Fruit fly (Drosophila melanogaster) whole organism, embryonic: ENCODE data around the gene Zpr1.
A peak's percentile ranks its signal among the peaks of the same experiment; 100 is the strongest.

Experiments used
- Asciz ChIP-seq: fragments of 200-800 bp; sonication (Bioruptor generic); optimal IDR thresholded peaks from 2 replicates; lab custom pipeline; 2017; ENCODE audit warnings: missing biosample characterization, mild to moderate bottlenecking, missing genetic modification characterization, missing genetic modification reagents
- Atf3 ChIP-seq: fragments of 200-800 bp; sonication (Bioruptor generic); optimal IDR thresholded peaks from 3 replicates; lab custom pipeline; 2016; ENCODE audit warnings: missing biosample characterization, missing genetic modification characterization
- CG10147 ChIP-seq: fragments of 200-800 bp; sonication (Bioruptor generic); optimal IDR thresholded peaks from 2 replicates; lab custom pipeline; 2019; ENCODE audit warnings: missing biosample characterization, mild to moderate bottlenecking, missing genetic modification characterization, moderate library complexity
- CG10209 ChIP-seq: fragments of 200-800 bp; sonication (Bioruptor generic); optimal IDR thresholded peaks from 3 replicates; lab custom pipeline; 2017; ENCODE audit warnings: missing biosample characterization, mild to moderate bottlenecking, missing genetic modification characterization, missing genetic modification reagents
- CG10979 ChIP-seq: fragments of 200-800 bp; sonication (Bioruptor generic); optimal IDR thresholded peaks from 2 replicates; lab custom pipeline; 2018; ENCODE audit warnings: missing biosample characterization, mild to moderate bottlenecking, missing genetic modification characterization, moderate library complexity
- CG11723 ChIP-seq: fragments of 200-800 bp; sonication (Bioruptor generic); optimal IDR thresholded peaks from 2 replicates; lab custom pipeline; 2017; ENCODE audit warnings: missing biosample characterization, mild to moderate bottlenecking, missing genetic modification characterization
- CG13894 ChIP-seq: fragments of 200-800 bp; sonication (Bioruptor generic); optimal IDR thresholded peaks from 3 replicates; lab custom pipeline; 2018; ENCODE audit warnings: missing biosample characterization, mild to moderate bottlenecking, missing genetic modification characterization, moderate library complexity
- CG17829 ChIP-seq: fragments of 200-800 bp; optimal IDR thresholded peaks from 2 replicates; lab custom pipeline; 2019; ENCODE audit warnings: missing biosample characterization, mild to moderate bottlenecking, missing genetic modification characterization, moderate library complexity
- CG3065 ChIP-seq: fragments of 200-800 bp; sonication (Bioruptor generic); optimal IDR thresholded peaks from 2 replicates; lab custom pipeline; 2016; ENCODE audit warnings: missing biosample characterization, missing genetic modification characterization
- CG3163 ChIP-seq: fragments of 200-800 bp; sonication (Bioruptor generic); optimal IDR thresholded peaks from 3 replicates; lab custom pipeline; 2016; ENCODE audit warnings: missing biosample characterization, missing genetic modification characterization
- CG3995 ChIP-seq: fragments of 200-800 bp; sonication (Bioruptor generic); optimal IDR thresholded peaks from 3 replicates; lab custom pipeline; 2016; ENCODE audit warnings: missing biosample characterization, missing genetic modification characterization
- CG4360 ChIP-seq: fragments of 200-800 bp; sonication (Bioruptor generic); IDR thresholded peaks from 2 replicates; pipeline ENCODE4 v1.3.6; 2022; ENCODE audit warnings: missing biosample characterization, missing genetic modification characterization
- CG7963 ChIP-seq: fragments of 200-800 bp; sonication (Bioruptor generic); IDR thresholded peaks from 3 replicates; pipeline ENCODE4 v1.3.6; 2022; ENCODE audit warnings: missing biosample characterization, missing genetic modification characterization; ENCODE audit not compliant: partially characterized antibody
- CG8388 ChIP-seq: fragments of 200-800 bp; sonication (Bioruptor generic); optimal IDR thresholded peaks from 2 replicates; lab custom pipeline; 2019; ENCODE audit warnings: missing biosample characterization, mild to moderate bottlenecking, missing genetic modification characterization, moderate library complexity
- CoRest ChIP-seq: fragments of 200-800 bp; sonication (Bioruptor generic); optimal IDR thresholded peaks from 3 replicates; lab custom pipeline; 2018; ENCODE audit warnings: missing biosample characterization, mild to moderate bottlenecking, missing genetic modification characterization, moderate library complexity
- Dfd ChIP-seq, 2 experiments: fragments of >200 bp; optimal IDR thresholded peaks; 2 replicates each; lab custom pipeline; 2017; ENCODE audit warnings: missing biosample characterization in 2 of 2, missing genetic modification characterization in 2 of 2
- Dp ChIP-seq: fragments of 200-800 bp; sonication (Bioruptor generic); optimal IDR thresholded peaks from 2 replicates; lab custom pipeline; 2018; ENCODE audit warnings: missing biosample characterization, mild to moderate bottlenecking, missing genetic modification characterization, moderate library complexity
- Drgx ChIP-seq: fragments of 200-800 bp; sonication (Bioruptor generic); IDR thresholded peaks from 2 replicates; pipeline ENCODE4 v1.3.6; 2022; ENCODE audit warnings: missing biosample characterization, missing genetic modification characterization
- Fer3 ChIP-seq: fragments of 200-800 bp; sonication (Bioruptor generic); optimal IDR thresholded peaks from 2 replicates; lab custom pipeline; 2018; ENCODE audit warnings: missing biosample characterization, mild to moderate bottlenecking, missing genetic modification characterization, moderate library complexity
- HLH4C ChIP-seq: fragments of 200-800 bp; sonication (Bioruptor generic); IDR thresholded peaks from 3 replicates; pipeline ENCODE4 v1.3.6; 2022; ENCODE audit warnings: missing biosample characterization, missing genetic modification characterization; ENCODE audit not compliant: partially characterized antibody
- Mad ChIP-seq: fragments of 200-800 bp; sonication (Bioruptor generic); optimal IDR thresholded peaks from 2 replicates; lab custom pipeline; 2016; ENCODE audit warnings: missing biosample characterization, missing genetic modification characterization
- Spps ChIP-seq: fragments of 200-800 bp; sonication (Bioruptor generic); optimal IDR thresholded peaks from 2 replicates; lab custom pipeline; 2018; ENCODE audit warnings: missing biosample characterization, mild to moderate bottlenecking, missing genetic modification characterization
- bbx ChIP-seq: fragments of 200-800 bp; sonication (Bioruptor generic); IDR thresholded peaks from 2 replicates; pipeline ENCODE4 v1.3.6; 2022; ENCODE audit warnings: missing biosample characterization, missing genetic modification characterization; ENCODE audit not compliant: partially characterized antibody
- bigmax ChIP-seq: fragments of 200-800 bp; sonication (Bioruptor generic); optimal IDR thresholded peaks from 2 replicates; lab custom pipeline; 2018; ENCODE audit warnings: missing biosample characterization, mild to moderate bottlenecking, missing genetic modification characterization
- cg ChIP-seq: fragments of 200-800 bp; sonication (Bioruptor generic); optimal IDR thresholded peaks from 3 replicates; lab custom pipeline; 2019; ENCODE audit warnings: missing biosample characterization, mild to moderate bottlenecking, missing genetic modification characterization, moderate library complexity
- fd64A ChIP-seq: fragments of 200-800 bp; sonication (Bioruptor generic); optimal IDR thresholded peaks from 3 replicates; lab custom pipeline; 2018; ENCODE audit warnings: missing biosample characterization, mild to moderate bottlenecking, missing genetic modification characterization
- gcm2 ChIP-seq: fragments of 200-800 bp; sonication (Bioruptor generic); optimal IDR thresholded peaks from 2 replicates; lab custom pipeline; 2016; ENCODE audit warnings: missing biosample characterization, missing genetic modification characterization
- nom ChIP-seq: fragments of 200-800 bp; sonication (Bioruptor generic); optimal IDR thresholded peaks from 2 replicates; lab custom pipeline; 2017; ENCODE audit warnings: missing biosample characterization, missing genetic modification characterization, mild to moderate bottlenecking, moderate library complexity, missing genetic modification reagents
- prd ChIP-seq, 3 experiments: fragments of >200 bp in 2 of 3; fragments of 200-800 bp in 1 of 3; sonication (Bioruptor generic) in 1 of 3; optimal IDR thresholded peaks in 2 of 3; IDR thresholded peaks in 1 of 3; 2 replicates in 2 of 3; 3 replicates in 1 of 3; pipeline versions ENCODE4 v1.3.6 to Lab custom; 2017 to 2022; ENCODE audit warnings: missing biosample characterization in 1 of 3, missing genetic modification characterization in 1 of 3
- pzg ChIP-seq: fragments of 200-800 bp; sonication (Bioruptor generic); optimal IDR thresholded peaks from 3 replicates; lab custom pipeline; 2018; ENCODE audit warnings: missing biosample characterization, mild to moderate bottlenecking, missing genetic modification characterization, moderate library complexity
- sc ChIP-seq, 3 experiments: fragments of >200 bp in 2 of 3; fragments of 200-800 bp in 1 of 3; sonication (Bioruptor generic) in 1 of 3; optimal IDR thresholded peaks; 2 replicates in 2 of 3; 3 replicates in 1 of 3; lab custom pipeline; 2017; ENCODE audit warnings: mild to moderate bottlenecking in 1 of 3, missing biosample characterization in 1 of 3, missing genetic modification characterization in 1 of 3, missing genetic modification reagents in 1 of 3
- seq ChIP-seq: fragments of 200-800 bp; sonication (Bioruptor generic); IDR thresholded peaks from 2 replicates; pipeline ENCODE4 v1.3.6; 2022; ENCODE audit warnings: missing biosample characterization, missing genetic modification characterization
- sob ChIP-seq: fragments of 200-800 bp; sonication (Bioruptor generic); IDR thresholded peaks from 2 replicates; pipeline ENCODE4 v1.3.6; 2022; ENCODE audit warnings: missing biosample characterization, missing genetic modification characterization
- sr ChIP-seq: fragments of 200-800 bp; sonication (Bioruptor generic); IDR thresholded peaks from 3 replicates; pipeline ENCODE4 v1.3.6; 2022; ENCODE audit warnings: missing biosample characterization, missing genetic modification characterization
- stc ChIP-seq: fragments of 200-800 bp; sonication (Bioruptor generic); IDR thresholded peaks from 2 replicates; pipeline ENCODE4 v1.3.6; 2022; ENCODE audit warnings: missing biosample characterization, missing genetic modification characterization
- stwl ChIP-seq: fragments of 200-800 bp; sonication (Bioruptor generic); optimal IDR thresholded peaks from 3 replicates; lab custom pipeline; 2018; ENCODE audit warnings: missing biosample characterization, mild to moderate bottlenecking, missing genetic modification characterization, moderate library complexity
- sug ChIP-seq: fragments of 200-800 bp; optimal IDR thresholded peaks from 2 replicates; lab custom pipeline; 2019; ENCODE audit warnings: missing biosample characterization, mild to moderate bottlenecking, missing genetic modification characterization, moderate library complexity

Gene Zpr1

dm6 chrX:9134922-9135453 is 26.9 kb downstream of the Zpr1 start, which contains the start of gene fend (continued):
- TF ChIP-seq CG7963 (GFP tag; lab: Robert Waterston, UW) (no peak), Spps (tag; lab: Kevin White, UChicago) (no peak), Fer3 (no peak), prd (optimal IDR thresholded peaks at IDR 0.05; lab: Kevin White, UChicago) (no peak), prd (GFP tag; IDR thresholded peaks at IDR 0.05; lab: Robert Waterston, UW) (peak; percentile 27; the same call in 1 of the 3 replicates)

DNA sequence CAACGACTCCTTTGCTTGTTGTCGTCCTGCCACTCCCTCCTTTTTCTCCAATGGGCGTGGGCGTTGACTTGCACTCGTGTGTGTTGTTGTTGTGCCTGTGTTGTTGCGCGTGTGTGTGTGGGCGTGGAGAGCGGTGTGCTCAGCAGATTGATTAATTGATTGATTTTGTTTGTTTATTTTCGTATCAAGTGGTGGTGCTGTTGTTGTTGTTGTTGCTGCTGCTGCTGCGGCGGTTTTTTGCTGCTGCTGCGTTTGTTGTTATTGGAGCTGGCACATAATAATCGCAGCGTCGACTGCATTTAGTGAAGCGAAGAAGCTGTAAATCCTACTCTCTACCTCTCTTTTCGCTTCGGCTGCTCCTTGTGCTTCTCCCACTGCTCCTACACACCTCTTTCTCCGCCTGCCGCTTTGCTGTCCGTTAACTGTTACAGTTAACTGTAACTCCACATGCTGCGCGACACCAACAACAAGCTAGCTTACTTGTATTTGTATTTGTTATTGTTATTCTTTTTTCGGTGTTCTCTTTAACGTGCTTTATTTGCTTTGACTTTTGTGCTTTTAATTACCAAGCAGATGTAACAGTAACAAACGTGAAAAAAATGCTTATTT is 27.5 kb downstream of the Zpr1 start:
- TF ChIP-seq CG3065 (GFP tag; lab: Kevin White, UChicago) (peak; percentile 23), CG10979 (no peak), CG17829 (tag; lab: Kevin White, UChicago) (no peak), bbx (GFP tag; lab: Robert Waterston, UW) (no peak), Dp (GFP tag; lab: Kevin White, UChicago) (no peak), seq (no peak), CG3163 (GFP tag; lab: Kevin White, UChicago) (no peak), CG4360 (peak; percentile 87), Drgx (GFP tag; lab: Robert Waterston, UW) (no peak), gcm2 (GFP tag; lab: Kevin White, UChicago) (no peak), nom (GFP tag; lab: Kevin White, UChicago) (peak; percentile 53), CG10209 (GFP tag; lab: Kevin White, UChicago) (no peak), Atf3 (GFP tag; lab: Kevin White, UChicago) (no peak), CG10147 (no peak), HLH4C (GFP tag; lab: Robert Waterston, UW) (no peak), CG3995 (GFP tag; lab: Kevin White, UChicago) (no peak), CG8388 (peak; percentile 56), cg (GFP tag; lab: Kevin White, UChicago) (peak; percentile 25), bigmax (GFP tag; lab: Kevin White, UChicago) (no peak), sug (tag; lab: Kevin White, UChicago) (no peak), sr (peak; percentile 49; the same call in 1 of the 3 replicates), Asciz (no peak), sc (optimal IDR thresholded peaks at IDR 0.05; lab: Kevin White, UChicago) (no peak), sc (GFP tag; optimal IDR thresholded peaks at IDR 0.05; lab: Kevin White, UChicago) (no peak), CG13894 (tag; lab: Kevin White, UChicago) (no peak), CG11723 (no peak), pzg (GFP tag; lab: Kevin White, UChicago) (no peak), fd64A (no peak), stc (GFP tag; lab: Robert Waterston, UW) (no peak), Dfd (GFP tag; optimal IDR thresholded peaks at IDR 0.05; lab: Kevin White, UChicago) (no peak), CoRest (tag; lab: Kevin White, UChicago) (no peak), sob (GFP tag; lab: Robert Waterston, UW) (no peak), Mad (no peak), stwl (no peak)
